Fruit fly (Drosophila melanogaster) Kc167 (cell line): ENCODE data around the gene Or85c.
A peak's percentile ranks its signal among the peaks of the same experiment; 100 is the strongest.

Experiments
- Myc ChIP-seq: fragments of >200 bp; optimal IDR thresholded peaks from 2 replicates; lab custom pipeline; 2017; ENCODE audit warnings: missing external identifiers
- Sin3A ChIP-seq: fragments of >200 bp; optimal IDR thresholded peaks from 2 replicates; lab custom pipeline; 2018; ENCODE audit warnings: missing external identifiers
- h ChIP-seq: fragments of >200 bp; optimal IDR thresholded peaks from 3 replicates; lab custom pipeline; 2018; ENCODE audit warnings: missing external identifiers
- insv ChIP-seq: fragments of >200 bp; optimal IDR thresholded peaks from 3 replicates; lab custom pipeline; 2018; ENCODE audit warnings: missing external identifiers
- psq ChIP-seq: fragments of >200 bp; optimal IDR thresholded peaks from 2 replicates; lab custom pipeline; 2017; ENCODE audit warnings: missing external identifiers
- ttk ChIP-seq: sonication (Bioruptor generic); optimal IDR thresholded peaks from 2 replicates; lab custom pipeline; 2017; ENCODE audit warnings: missing external identifiers

Gene Or85c

dm6 chr3R:8512922-8513321, at the start of gene Or85c:
Gene Or85c (minus strand): TSS chr3R:8513022.
- TF ChIP-seq ttk (lab: Kevin White, UChicago), result no peak
- no peak for TF ChIP-seq h (lab: Kevin White, UChicago)
- no peak for TF ChIP-seq psq (lab: Kevin White, UChicago)

- peak; percentile 74 for TF ChIP-seq Sin3A (lab: Kevin White, UChicago)
- TF ChIP-seq ttk (lab: Kevin White, UChicago), result no peak
Observed at dm6 chr3R:8562484-8562886, 49.7 kb upstream of the Or85c start, which contains the start of the genes mRpS18A and CG31460. Gene mRpS18A (minus strand): TSS chr3R:8562593. Gene CG31460 (plus strand): TSS chr3R:8562673.

DNA sequence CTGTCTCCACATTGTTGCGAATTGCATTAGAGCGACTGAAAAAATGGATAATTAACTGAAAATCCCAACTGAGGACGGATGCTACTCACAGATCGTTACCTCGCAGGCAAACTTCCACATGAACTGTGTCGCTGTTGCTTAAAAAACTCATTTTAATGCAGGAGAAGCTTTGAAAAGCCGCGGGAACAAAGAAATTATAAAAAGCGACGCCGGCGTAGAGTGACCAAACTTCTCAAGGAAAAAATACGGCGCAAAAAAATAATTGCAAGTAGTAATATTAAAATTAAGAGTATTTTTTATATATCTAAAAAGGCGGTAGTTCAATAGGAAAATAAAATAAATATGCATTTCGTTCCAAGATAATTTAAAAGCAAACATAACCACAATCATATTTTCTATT, 48.7 kb upstream of the Or85c start, which contains the start of gene pch2:
Gene pch2, minus strand, starts transcription at position 243 of the 400 bp plus-strand sequence.
- no peak for TF ChIP-seq Sin3A (lab: Kevin White, UChicago)
- TF ChIP-seq Myc (lab: Kevin White, UChicago), result no peak
- TF ChIP-seq ttk (lab: Kevin White, UChicago), result no peak
- no peak for TF ChIP-seq insv (lab: Kevin White, UChicago)
- TF ChIP-seq h (lab: Kevin White, UChicago), result no peak

- TF ChIP-seq ttk (lab: Kevin White, UChicago), result no peak
- TF ChIP-seq Sin3A (lab: Kevin White, UChicago), result no peak
- TF ChIP-seq h (lab: Kevin White, UChicago), result no peak
- TF ChIP-seq Myc (lab: Kevin White, UChicago), result no peak
- no peak for TF ChIP-seq insv (lab: Kevin White, UChicago)
- no peak for TF ChIP-seq psq (lab: Kevin White, UChicago)
Observed at dm6 chr3R:8552308-8552707, 39.5 kb upstream of the Or85c start, which contains the start of gene Or85d. Gene Or85d (plus strand): TSS chr3R:8552608.

dm6 chr3R:8545915-8546314, 33.1 kb upstream of the Or85c start:
- TF ChIP-seq insv (lab: Kevin White, UChicago) (no peak), Sin3A (lab: Kevin White, UChicago) (no peak), ttk (lab: Kevin White, UChicago) (no peak), Myc (lab: Kevin White, UChicago) (no peak), h (lab: Kevin White, UChicago) (no peak), psq (lab: Kevin White, UChicago) (no peak)

- TF ChIP-seq Sin3A (lab: Kevin White, UChicago) (no peak), psq (lab: Kevin White, UChicago) (no peak), insv (lab: Kevin White, UChicago) (no peak)
Observed at dm6 chr3R:8528862-8529261, 16.0 kb upstream of the Or85c start, which contains the start of gene CG11741. Gene CG11741 (minus strand): TSS chr3R:8528877.

DNA sequence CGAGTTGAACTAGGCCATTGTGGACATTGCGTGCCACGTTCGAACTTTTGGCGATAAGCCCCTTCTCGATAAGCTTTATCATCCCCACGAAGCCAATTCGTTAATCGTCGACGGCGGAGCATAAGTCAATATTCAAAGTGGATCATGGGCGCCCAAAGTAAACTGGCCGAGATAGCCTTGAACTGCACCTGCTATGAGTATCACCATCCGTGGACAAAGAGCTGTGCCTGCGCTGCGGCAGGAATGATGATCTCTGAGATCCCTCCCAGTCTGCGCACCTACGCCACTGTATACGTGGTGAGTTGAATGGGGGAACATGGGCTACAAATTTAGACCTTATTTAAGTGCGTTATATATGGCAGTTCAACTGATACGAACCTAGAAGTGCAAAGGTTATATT, 11.5 kb upstream of the Or85c start:
- TF ChIP-seq ttk (lab: Kevin White, UChicago), result no peak
- TF ChIP-seq Myc (lab: Kevin White, UChicago), result no peak
- no peak for TF ChIP-seq h (lab: Kevin White, UChicago)
- TF ChIP-seq Sin3A (lab: Kevin White, UChicago), result no peak
- TF ChIP-seq insv (lab: Kevin White, UChicago), result no peak
- TF ChIP-seq psq (lab: Kevin White, UChicago), result no peak

- TF ChIP-seq ttk (lab: Kevin White, UChicago) (no peak), h (lab: Kevin White, UChicago) (no peak), Myc (lab: Kevin White, UChicago) (no peak), Sin3A (lab: Kevin White, UChicago) (no peak), psq (lab: Kevin White, UChicago) (no peak), insv (lab: Kevin White, UChicago) (no peak)
Observed at dm6 chr3R:8523668-8524067, 10.8 kb upstream of the Or85c start, which contains the start of gene CG31259. Gene CG31259 (plus strand): TSS chr3R:8523944.

DNA sequence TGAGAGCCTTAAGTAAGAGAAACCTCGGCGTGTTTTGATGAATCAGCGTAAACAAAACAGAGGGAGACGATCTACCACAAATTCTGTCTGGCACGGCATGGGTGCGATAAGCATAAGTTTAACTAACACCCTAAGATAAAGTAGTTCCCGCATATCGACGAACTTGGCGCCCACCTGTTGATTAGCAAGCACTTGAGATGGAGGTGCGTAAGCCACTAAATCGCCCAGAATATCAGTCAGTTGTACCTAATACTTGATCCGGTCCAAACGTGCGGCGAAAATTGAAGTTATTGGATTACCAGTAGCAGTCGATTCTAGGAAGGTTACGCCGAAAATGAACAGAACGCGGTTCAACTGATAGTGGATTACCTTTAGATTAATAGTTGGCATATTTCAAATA, 8.7 kb upstream of the Or85c start, which contains the start of gene CG31454:
Gene CG31454, plus strand, starts transcription at position 160 of the 400 bp plus-strand sequence.
- TF ChIP-seq h (lab: Kevin White, UChicago), result no peak

dm6 chr3R:8520809-8521208, 8.0 kb upstream of the Or85c start:
- TF ChIP-seq insv (lab: Kevin White, UChicago) (no peak), h (lab: Kevin White, UChicago) (no peak), psq (lab: Kevin White, UChicago) (no peak), Myc (lab: Kevin White, UChicago) (no peak), Sin3A (lab: Kevin White, UChicago) (no peak), ttk (lab: Kevin White, UChicago) (no peak)

dm6 chr3R:8519157-8519556, 6.3 kb upstream of the Or85c start:
- TF ChIP-seq Sin3A (lab: Kevin White, UChicago) (no peak), insv (lab: Kevin White, UChicago) (no peak), psq (lab: Kevin White, UChicago) (no peak), h (lab: Kevin White, UChicago) (no peak), ttk (lab: Kevin White, UChicago) (no peak), Myc (lab: Kevin White, UChicago) (no peak)

DNA sequence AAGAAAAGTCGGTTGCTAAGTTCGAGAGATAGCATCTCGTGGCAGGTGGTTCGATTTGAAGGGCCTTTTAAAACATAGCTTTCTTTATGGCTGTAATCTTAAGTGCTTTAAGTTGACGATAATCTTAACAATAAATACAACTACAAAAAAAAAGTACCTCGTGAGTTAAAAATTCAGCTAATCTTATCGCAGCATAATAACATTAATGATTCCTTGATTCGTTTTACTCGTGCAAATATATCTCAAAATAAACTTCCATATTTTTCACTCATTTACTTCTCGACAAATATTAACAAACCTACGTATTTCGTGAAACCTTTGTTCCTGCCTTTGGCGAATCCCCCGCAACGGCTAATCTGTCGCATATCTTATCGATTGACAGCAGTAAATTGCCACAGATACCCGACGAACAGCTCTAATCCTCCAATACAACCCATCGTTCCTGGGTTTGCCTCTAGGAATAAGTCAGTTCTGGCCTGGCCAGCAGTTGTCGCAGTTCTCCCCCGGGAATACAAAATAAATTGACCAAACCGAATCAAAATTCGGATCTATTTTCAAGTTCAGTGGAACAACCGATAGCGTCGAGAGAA, 5.8 kb upstream of the Or85c start:
- TF ChIP-seq h (lab: Kevin White, UChicago) (no peak), insv (lab: Kevin White, UChicago) (no peak), ttk (lab: Kevin White, UChicago) (no peak), psq (lab: Kevin White, UChicago) (no peak), Sin3A (lab: Kevin White, UChicago) (no peak), Myc (lab: Kevin White, UChicago) (no peak)
